Worm (Caenorhabditis elegans): ENCODE results near the gene gst-38.

ce11 chrV:15872273-15872672, 43.6 kb downstream of the gst-38 start, which contains the start of gene str-56:
- TF ChIP-seq flt-1 (GFP tag; IDR thresholded peaks at IDR 0.05) (no peak), cog-1 (tag; optimal IDR thresholded peaks at IDR 0.05) (no peak)
